Worm (Caenorhabditis elegans) whole organism, L2 larva: ENCODE measurements around the gene irld-33.
A peak's percentile ranks its signal among the peaks of the same experiment; 100 is the strongest.

ENCODE experiments used
- C34F6.9 ChIP-seq: fragments of 150-350 bp; optimal IDR thresholded peaks from 2 replicates; lab custom pipeline; 2014; ENCODE audit warnings: missing biosample characterization, missing genetic modification characterization
- F13H6.1 ChIP-seq: sonication (generic microtip); optimal IDR thresholded peaks from 2 replicates; lab custom pipeline; 2016; ENCODE audit warnings: missing genetic modification characterization, missing compliant biosample characterization
- R02D3.7 ChIP-seq: fragments of 150-350 bp; optimal IDR thresholded peaks from 2 replicates; lab custom pipeline; 2014; ENCODE audit warnings: missing biosample characterization, missing genetic modification characterization
- Y55F3AM.14 ChIP-seq: fragments of 200-800 bp; sonication (Bioruptor generic); optimal IDR thresholded peaks from 2 replicates; lab custom pipeline; 2018; ENCODE audit warnings: mild to moderate bottlenecking, missing genetic modification characterization, missing compliant biosample characterization
- ZK546.5 ChIP-seq: sonication (generic microtip); optimal IDR thresholded peaks from 2 replicates; lab custom pipeline; 2017; ENCODE audit warnings: missing biosample characterization, missing genetic modification characterization
- aly-2 ChIP-seq: fragments of 150-350 bp; optimal IDR thresholded peaks from 2 replicates; lab custom pipeline; 2014; ENCODE audit warnings: missing biosample characterization, missing genetic modification characterization
- ceh-16 ChIP-seq: fragments of 150-350 bp; optimal IDR thresholded peaks from 2 replicates; lab custom pipeline; 2014; ENCODE audit warnings: missing biosample characterization, missing genetic modification characterization
- ceh-82 ChIP-seq: fragments of 150-350 bp; optimal IDR thresholded peaks from 2 replicates; lab custom pipeline; 2014; ENCODE audit warnings: missing biosample characterization, missing genetic modification characterization
- crh-2 ChIP-seq: sonication (generic microtip); optimal IDR thresholded peaks from 2 replicates; lab custom pipeline; 2017; ENCODE audit warnings: missing biosample characterization, missing genetic modification characterization
- egl-27 ChIP-seq: sonication (generic microtip); optimal IDR thresholded peaks from 3 replicates; lab custom pipeline; 2017; ENCODE audit warnings: missing biosample characterization, missing genetic modification reagents, missing genetic modification characterization
- elt-1 ChIP-seq: fragments of 150-350 bp; optimal IDR thresholded peaks from 2 replicates; lab custom pipeline; 2014; ENCODE audit warnings: missing biosample characterization, missing genetic modification characterization
- elt-3 ChIP-seq: sonication (generic microtip); optimal IDR thresholded peaks from 2 replicates; lab custom pipeline; 2017; ENCODE audit warnings: missing biosample characterization, missing genetic modification characterization
- fos-1 ChIP-seq: fragments of 150-350 bp; optimal IDR thresholded peaks from 2 replicates; lab custom pipeline; 2014; ENCODE audit warnings: missing biosample characterization, missing genetic modification characterization
- gmeb-1 ChIP-seq: fragments of 150-350 bp; optimal IDR thresholded peaks from 2 replicates; lab custom pipeline; 2014; ENCODE audit warnings: missing biosample characterization, missing genetic modification characterization
- lin-11 ChIP-seq: fragments of 150-350 bp; sonication (generic microtip); optimal IDR thresholded peaks from 2 replicates; lab custom pipeline; 2014; ENCODE audit warnings: missing biosample characterization, missing genetic modification characterization, inconsistent platforms, mixed read lengths
- lin-39 ChIP-seq: fragments of 150-350 bp; optimal IDR thresholded peaks from 2 replicates; lab custom pipeline; 2014; ENCODE audit warnings: missing biosample characterization, missing genetic modification reagents, missing genetic modification characterization
- mab-5 ChIP-seq: fragments of 150-350 bp; optimal IDR thresholded peaks from 2 replicates; lab custom pipeline; 2014; ENCODE audit warnings: missing biosample characterization, missing genetic modification characterization
- mbf-1 ChIP-seq: sonication (generic microtip); optimal IDR thresholded peaks from 2 replicates; lab custom pipeline; 2017; ENCODE audit warnings: missing biosample characterization, missing genetic modification characterization
- nhr-10 ChIP-seq: sonication (generic microtip); optimal IDR thresholded peaks from 2 replicates; lab custom pipeline; 2017; ENCODE audit warnings: missing biosample characterization, missing genetic modification characterization
- nhr-12 ChIP-seq: fragments of 150-350 bp; optimal IDR thresholded peaks from 2 replicates; lab custom pipeline; 2014; ENCODE audit warnings: missing biosample characterization, missing genetic modification characterization
- nhr-129 ChIP-seq: fragments of 150-350 bp; optimal IDR thresholded peaks from 2 replicates; lab custom pipeline; 2014; ENCODE audit warnings: missing biosample characterization, missing genetic modification characterization
- nhr-23 ChIP-seq: fragments of 150-350 bp; optimal IDR thresholded peaks from 2 replicates; lab custom pipeline; 2014; ENCODE audit warnings: missing biosample characterization, missing genetic modification reagents, missing genetic modification characterization
- nhr-237 ChIP-seq: fragments of 150-350 bp; optimal IDR thresholded peaks from 2 replicates; lab custom pipeline; 2014; ENCODE audit warnings: missing biosample characterization, missing genetic modification characterization
- nhr-25 ChIP-seq: fragments of 150-350 bp; sonication (generic microtip); optimal IDR thresholded peaks from 3 replicates; lab custom pipeline; 2014; ENCODE audit warnings: missing biosample characterization, missing genetic modification characterization
- peb-1 ChIP-seq: fragments of 150-350 bp; optimal IDR thresholded peaks from 2 replicates; lab custom pipeline; 2014; ENCODE audit warnings: missing biosample characterization, missing genetic modification characterization
- sem-4 ChIP-seq: fragments of 150-350 bp; optimal IDR thresholded peaks from 2 replicates; lab custom pipeline; 2014; ENCODE audit warnings: missing biosample characterization, missing genetic modification reagents, missing genetic modification characterization
- skn-1 ChIP-seq: sonication (generic microtip); optimal IDR thresholded peaks from 2 replicates; lab custom pipeline; 2017; ENCODE audit warnings: missing biosample characterization, missing genetic modification characterization
- sma-3 ChIP-seq: sonication (generic microtip); optimal IDR thresholded peaks from 2 replicates; lab custom pipeline; 2016; ENCODE audit warnings: missing genetic modification reagents, missing genetic modification characterization, missing compliant biosample characterization
- sma-9 ChIP-seq, 2 experiments: fragments of 150-350 bp in 1 of 2; sonication (generic microtip) in 1 of 2; optimal IDR thresholded peaks; 2 replicates each; lab custom pipeline; 2014 to 2016; ENCODE audit warnings: missing genetic modification characterization in 2 of 2, mild to moderate bottlenecking in 1 of 2, missing biosample characterization in 1 of 2, missing compliant biosample characterization in 1 of 2, missing genetic modification reagents in 1 of 2, moderate library complexity in 1 of 2
- snpc-4 ChIP-seq: fragments of 150-350 bp; optimal IDR thresholded peaks from 2 replicates; lab custom pipeline; 2014; ENCODE audit warnings: missing biosample characterization, missing genetic modification characterization
- unc-39 ChIP-seq: fragments of 150-350 bp; optimal IDR thresholded peaks from 2 replicates; lab custom pipeline; 2014; ENCODE audit warnings: missing biosample characterization, missing genetic modification characterization
- zag-1 ChIP-seq: fragments of 150-350 bp; optimal IDR thresholded peaks from 2 replicates; lab custom pipeline; 2014; ENCODE audit warnings: missing biosample characterization, missing genetic modification characterization
- ztf-1 ChIP-seq: fragments of 200-800 bp; sonication (Bioruptor generic); conservative IDR thresholded peaks from 2 replicates; pipeline ENCODE4 v1.3.6; 2022; ENCODE audit warnings: missing genetic modification characterization, missing compliant biosample characterization
- ztf-11 ChIP-seq: sonication (generic microtip); optimal IDR thresholded peaks from 2 replicates; lab custom pipeline; 2017; ENCODE audit warnings: missing biosample characterization, missing genetic modification characterization

irld-33 gene

ce11 chrII:1719153-1719552, 19.7 kb upstream of the irld-33 start, which contains the start of gene fbxb-48:
Gene fbxb-48 (minus strand): TSS chrII:1719253.
- no peak for TF ChIP-seq nhr-23
- TF ChIP-seq unc-39 (tag; lab: Kevin White, UChicago): no peak
- no peak for TF ChIP-seq lin-11 (tag; lab: Kevin White, UChicago)
- no peak for TF ChIP-seq C34F6.9 (tag; lab: Kevin White, UChicago)
- no peak for TF ChIP-seq peb-1 (tag; lab: Kevin White, UChicago)
- no peak for TF ChIP-seq nhr-25
- TF ChIP-seq skn-1: no peak

- TF ChIP-seq Y55F3AM.14: no peak
- TF ChIP-seq, all 48 proteins: peak for 0
Measured at ce11 chrII:1722394-1722793, 16.5 kb upstream of the irld-33 start, which contains the start of the genes fbxb-5 and btb-8. Gene fbxb-5 (minus strand): TSS chrII:1722494. Gene btb-8 (plus strand): TSS chrII:1722770.

- TF ChIP-seq egl-27 (tag; lab: Kevin White, UChicago): no peak
- TF ChIP-seq zag-1: no peak
- TF ChIP-seq nhr-237 (tag; lab: Kevin White, UChicago): no peak
- no peak for TF ChIP-seq aly-2 (tag; lab: Kevin White, UChicago)
- TF ChIP-seq ztf-11 (tag; lab: Kevin White, UChicago): no peak
- no peak for TF ChIP-seq sma-9 (GFP tag; optimal IDR thresholded peaks at IDR 0.05; lab: Kevin White, UChicago)
- TF ChIP-seq sma-9 (tag; optimal IDR thresholded peaks at IDR 0.05; lab: Kevin White, UChicago): no peak
- TF ChIP-seq sma-3 (GFP tag; lab: Kevin White, UChicago): no peak
Measured at ce11 chrII:1724314-1724713, 14.5 kb upstream of the irld-33 start, which contains the start of gene fbxb-11. Gene fbxb-11 (plus strand): TSS chrII:1724614.

DNA sequence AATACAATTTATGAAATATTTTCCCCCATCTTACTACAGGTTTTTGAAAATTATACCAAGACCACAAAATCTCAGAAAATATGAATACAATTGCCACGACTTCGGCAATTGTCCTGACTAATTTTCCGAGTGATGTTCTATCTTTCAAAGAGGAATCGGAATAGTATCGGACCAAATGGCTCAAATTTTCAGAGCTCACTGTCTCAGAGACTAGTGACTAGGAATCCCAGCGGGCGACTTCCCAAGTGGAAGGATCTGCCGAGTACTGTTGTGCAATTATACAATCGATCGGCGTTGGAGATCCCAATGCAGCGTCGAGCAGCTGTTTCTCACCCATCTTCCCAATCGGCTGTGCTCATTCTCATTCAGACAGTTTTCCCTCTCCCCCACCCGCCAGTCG, 13.1 kb upstream of the irld-33 start, which contains the start of gene F45C12.17:
Gene F45C12.17 (plus strand): TSS at position 377 of the 400 bp plus-strand sequence.
- no peak for TF ChIP-seq lin-11 (tag; lab: Kevin White, UChicago)
- no peak for TF ChIP-seq nhr-129 (tag; lab: Kevin White, UChicago)
- TF ChIP-seq R02D3.7: no peak
- no peak for TF ChIP-seq peb-1 (tag; lab: Kevin White, UChicago)
- TF ChIP-seq Y55F3AM.14: no peak
- no peak for TF ChIP-seq sma-9 (GFP tag; optimal IDR thresholded peaks at IDR 0.05; lab: Kevin White, UChicago)
- TF ChIP-seq sma-9 (tag; optimal IDR thresholded peaks at IDR 0.05; lab: Kevin White, UChicago): no peak
- no peak for TF ChIP-seq nhr-25
- TF ChIP-seq mbf-1: no peak

DNA sequence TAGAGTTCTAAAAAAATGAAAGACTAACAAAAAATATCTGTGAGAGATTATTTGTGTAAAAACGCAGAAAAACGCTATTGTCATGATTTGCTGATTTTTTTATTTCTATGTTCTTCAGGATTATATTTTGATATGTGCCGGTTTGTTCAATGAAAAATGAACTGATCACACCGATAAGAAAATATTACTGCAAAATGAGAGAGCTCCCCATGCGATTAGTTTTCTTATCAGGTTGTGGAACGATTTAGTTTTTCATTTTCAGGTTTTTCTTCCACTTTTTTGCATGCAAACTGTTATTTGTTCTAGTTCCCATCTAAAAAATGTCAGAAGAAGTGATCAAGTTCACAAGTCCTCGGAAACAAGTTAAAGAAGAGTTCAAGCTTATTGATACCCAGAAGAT, 10.6 kb upstream of the irld-33 start, which contains the start of gene btb-9:
Gene btb-9 (plus strand): TSS at position 254 of the 400 bp plus-strand sequence.
- TF ChIP-seq crh-2 (tag; lab: Kevin White, UChicago) (peak; percentile 41), ceh-16 (tag; lab: Kevin White, UChicago) (no peak), fos-1 (tag; lab: Kevin White, UChicago) (peak; percentile 87)
- TF ChIP-seq, all 48 proteins: peak for 2

- TF ChIP-seq nhr-12 (tag; lab: Kevin White, UChicago) (no peak), sma-3 (GFP tag; lab: Kevin White, UChicago) (no peak), fos-1 (tag; lab: Kevin White, UChicago) (no peak), elt-3 (tag; lab: Kevin White, UChicago) (no peak), gmeb-1 (tag; lab: Kevin White, UChicago) (no peak), elt-1 (tag; lab: Kevin White, UChicago) (no peak), ztf-1 (GFP tag; lab: Robert Waterston, UW) (no peak), ZK546.5 (tag; lab: Kevin White, UChicago) (no peak), lin-39 (tag; lab: Kevin White, UChicago) (no peak), nhr-129 (tag; lab: Kevin White, UChicago) (no peak), Y55F3AM.14 (no peak), F13H6.1 (tag; lab: Kevin White, UChicago) (no peak), ceh-82 (tag; lab: Kevin White, UChicago) (no peak), nhr-25 (no peak), R02D3.7 (no peak), snpc-4 (tag; lab: Kevin White, UChicago) (no peak), C34F6.9 (tag; lab: Kevin White, UChicago) (no peak), sem-4 (tag; lab: Kevin White, UChicago) (no peak), nhr-10 (tag; lab: Kevin White, UChicago) (no peak), mab-5 (tag; lab: Kevin White, UChicago) (no peak)
Measured at ce11 chrII:1730103-1730502, 8.7 kb upstream of the irld-33 start, which contains the start of gene ceh-81. Gene ceh-81 (plus strand): TSS chrII:1730403.
